Fruit fly (Drosophila melanogaster) whole organism, embryonic: Measurements from ENCODE around the gene CG10651.
A peak's percentile ranks its signal among the peaks of the same experiment; 100 is the strongest.

Experiments
- Atf-2 ChIP-seq: fragments of 200-800 bp; sonication (Bioruptor generic); optimal IDR thresholded peaks from 2 replicates; lab custom pipeline; 2016; ENCODE audit warnings: missing biosample characterization, missing genetic modification characterization
- Bgb ChIP-seq: fragments of 200-800 bp; sonication (Bioruptor generic); IDR thresholded peaks from 2 replicates; pipeline ENCODE4 v1.3.6; 2022; ENCODE audit warnings: missing biosample characterization, missing genetic modification characterization; ENCODE audit not compliant: partially characterized antibody
- CG11085 ChIP-seq: fragments of 200-800 bp; sonication (Bioruptor generic); IDR thresholded peaks from 2 replicates; pipeline ENCODE4 v1.3.6; 2022; ENCODE audit warnings: missing biosample characterization, missing genetic modification characterization
- CG11456 ChIP-seq: fragments of 200-800 bp; sonication (Bioruptor generic); IDR thresholded peaks from 3 replicates; pipeline ENCODE4 v1.3.6; 2022; ENCODE audit warnings: missing biosample characterization, missing genetic modification characterization
- CG13894 ChIP-seq: fragments of 200-800 bp; sonication (Bioruptor generic); optimal IDR thresholded peaks from 3 replicates; lab custom pipeline; 2018; ENCODE audit warnings: missing biosample characterization, mild to moderate bottlenecking, missing genetic modification characterization, moderate library complexity
- CG15601 ChIP-seq: fragments of 200-800 bp; sonication (Bioruptor generic); optimal IDR thresholded peaks from 3 replicates; lab custom pipeline; 2019; ENCODE audit warnings: missing biosample characterization, mild to moderate bottlenecking, missing genetic modification characterization, moderate library complexity
- CG17612 ChIP-seq: fragments of 200-800 bp; sonication (Bioruptor generic); IDR thresholded peaks from 2 replicates; pipeline ENCODE4 v1.3.6; 2022; ENCODE audit warnings: missing biosample characterization, missing genetic modification characterization
- CG2116 ChIP-seq: fragments of 200-800 bp; sonication (Bioruptor generic); optimal IDR thresholded peaks from 3 replicates; lab custom pipeline; 2018; ENCODE audit warnings: missing biosample characterization, mild to moderate bottlenecking, missing genetic modification characterization
- CG2202 ChIP-seq: fragments of 200-800 bp; sonication (Bioruptor generic); optimal IDR thresholded peaks from 2 replicates; lab custom pipeline; 2018; ENCODE audit warnings: missing biosample characterization, mild to moderate bottlenecking, missing genetic modification characterization
- CG30020 ChIP-seq: fragments of 200-800 bp; optimal IDR thresholded peaks from 2 replicates; lab custom pipeline; 2019; ENCODE audit warnings: missing biosample characterization, mild to moderate bottlenecking, missing genetic modification characterization, moderate library complexity
- CG33557 ChIP-seq: fragments of 200-800 bp; sonication (Bioruptor generic); optimal IDR thresholded peaks from 2 replicates; lab custom pipeline; 2019; ENCODE audit warnings: missing biosample characterization, mild to moderate bottlenecking, missing genetic modification characterization, moderate library complexity
- CG4282 ChIP-seq: fragments of 200-800 bp; sonication (Bioruptor generic); optimal IDR thresholded peaks from 2 replicates; lab custom pipeline; 2016; ENCODE audit warnings: missing biosample characterization, missing genetic modification characterization
- CG5245 ChIP-seq: fragments of 200-800 bp; sonication (Bioruptor generic); optimal IDR thresholded peaks from 3 replicates; lab custom pipeline; 2016; ENCODE audit warnings: missing biosample characterization, missing genetic modification characterization
- CG7928 ChIP-seq: fragments of 200-800 bp; sonication (Bioruptor generic); optimal IDR thresholded peaks from 2 replicates; lab custom pipeline; 2017; ENCODE audit warnings: missing biosample characterization, mild to moderate bottlenecking, missing genetic modification characterization
- CG7987 ChIP-seq: fragments of 200-800 bp; sonication (Bioruptor generic); optimal IDR thresholded peaks from 2 replicates; lab custom pipeline; 2018; ENCODE audit warnings: missing biosample characterization, mild to moderate bottlenecking, missing genetic modification characterization, moderate library complexity
- CG8281 ChIP-seq: fragments of 200-800 bp; sonication (Bioruptor generic); optimal IDR thresholded peaks from 2 replicates; lab custom pipeline; 2018; ENCODE audit warnings: missing biosample characterization, mild to moderate bottlenecking, missing genetic modification characterization, moderate library complexity
- CG8359 ChIP-seq: fragments of 200-800 bp; sonication (Bioruptor generic); optimal IDR thresholded peaks from 2 replicates; lab custom pipeline; 2017; ENCODE audit warnings: missing biosample characterization, mild to moderate bottlenecking, missing genetic modification characterization, borderline replicate concordance
- Chrac-16 ChIP-seq: fragments of 200-800 bp; sonication (Bioruptor generic); optimal IDR thresholded peaks from 3 replicates; lab custom pipeline; 2016; ENCODE audit warnings: missing biosample characterization, missing genetic modification characterization
- CoRest ChIP-seq: fragments of 200-800 bp; sonication (Bioruptor generic); optimal IDR thresholded peaks from 3 replicates; lab custom pipeline; 2018; ENCODE audit warnings: missing biosample characterization, mild to moderate bottlenecking, missing genetic modification characterization, moderate library complexity
- Dfd ChIP-seq, 2 experiments: fragments of >200 bp; optimal IDR thresholded peaks; 2 replicates each; lab custom pipeline; 2017; ENCODE audit warnings: missing biosample characterization in 2 of 2, missing genetic modification characterization in 2 of 2
- Dip3 ChIP-seq: fragments of 200-800 bp; sonication (Bioruptor generic); optimal IDR thresholded peaks from 3 replicates; lab custom pipeline; 2016; ENCODE audit warnings: missing biosample characterization, missing genetic modification characterization
- Ets65A ChIP-seq: fragments of 200-800 bp; sonication (Bioruptor generic); peaks from one replicate; lab custom pipeline; 2016; ENCODE audit warnings: missing biosample characterization, missing genetic modification characterization
- GATAe ChIP-seq: fragments of 200-800 bp; sonication (Bioruptor generic); conservative IDR thresholded peaks from 2 replicates; pipeline ENCODE4 v1.3.6; 2022; ENCODE audit warnings: missing biosample characterization, missing genetic modification characterization
- Gug ChIP-seq: fragments of 200-800 bp; sonication (Bioruptor generic); IDR thresholded peaks from 4 replicates; pipeline ENCODE4 v1.3.6; 2022; ENCODE audit warnings: missing biosample characterization, missing genetic modification characterization
- HLH4C ChIP-seq: fragments of 200-800 bp; sonication (Bioruptor generic); IDR thresholded peaks from 3 replicates; pipeline ENCODE4 v1.3.6; 2022; ENCODE audit warnings: missing biosample characterization, missing genetic modification characterization; ENCODE audit not compliant: partially characterized antibody
- MBD-R2 ChIP-seq: fragments of 200-800 bp; sonication (Bioruptor generic); IDR thresholded peaks from 2 replicates; pipeline ENCODE4 v1.3.6; 2022; ENCODE audit warnings: missing biosample characterization, missing genetic modification characterization
- NK7.1 ChIP-seq: fragments of 200-800 bp; sonication (Bioruptor generic); optimal IDR thresholded peaks from 3 replicates; lab custom pipeline; 2016; ENCODE audit warnings: missing biosample characterization, missing genetic modification characterization
- Vsx1 ChIP-seq: fragments of 200-800 bp; sonication (Bioruptor generic); optimal IDR thresholded peaks from 2 replicates; lab custom pipeline; 2017; ENCODE audit warnings: missing biosample characterization, mild to moderate bottlenecking, missing genetic modification characterization, missing genetic modification reagents
- abd-A ChIP-seq: fragments of 200-800 bp; sonication (Bioruptor generic); optimal IDR thresholded peaks from 3 replicates; lab custom pipeline; 2019; ENCODE audit warnings: missing biosample characterization, mild to moderate bottlenecking, missing genetic modification characterization, moderate library complexity
- al ChIP-seq: fragments of 200-800 bp; sonication (Bioruptor generic); IDR thresholded peaks from 2 replicates; pipeline ENCODE4 v1.3.6; 2022; ENCODE audit warnings: missing biosample characterization, missing genetic modification characterization
- cato ChIP-seq: fragments of 200-800 bp; sonication (Bioruptor generic); optimal IDR thresholded peaks from 2 replicates; lab custom pipeline; 2016; ENCODE audit warnings: missing biosample characterization, missing genetic modification characterization, borderline replicate concordance
- caup ChIP-seq: fragments of 200-800 bp; sonication (Bioruptor generic); optimal IDR thresholded peaks from 3 replicates; lab custom pipeline; 2017; ENCODE audit warnings: missing biosample characterization, mild to moderate bottlenecking, missing genetic modification characterization, moderate library complexity; ENCODE audit not compliant: severe bottlenecking
- disco-r ChIP-seq: fragments of 200-800 bp; sonication (Bioruptor generic); optimal IDR thresholded peaks from 2 replicates; lab custom pipeline; 2016; ENCODE audit warnings: missing biosample characterization, missing genetic modification characterization
- esg ChIP-seq: fragments of 200-800 bp; sonication (Bioruptor generic); conservative IDR thresholded peaks from 2 replicates; pipeline ENCODE4 v1.3.6; 2022; ENCODE audit warnings: missing biosample characterization, missing genetic modification characterization
- gce ChIP-seq: fragments of 200-800 bp; sonication (Bioruptor generic); IDR thresholded peaks from 3 replicates; pipeline ENCODE4 v1.3.6; 2022; ENCODE audit warnings: missing biosample characterization, missing genetic modification characterization
- h ChIP-seq: fragments of >200 bp; optimal IDR thresholded peaks from 2 replicates; lab custom pipeline; 2017
- hbn ChIP-seq: fragments of 200-800 bp; sonication (Bioruptor generic); IDR thresholded peaks from 2 replicates; pipeline ENCODE4 v1.3.6; 2022; ENCODE audit warnings: missing biosample characterization, missing genetic modification characterization; ENCODE audit not compliant: partially characterized antibody
- jigr1 ChIP-seq: fragments of 200-800 bp; sonication (Bioruptor generic); IDR thresholded peaks from 3 replicates; pipeline ENCODE4 v1.3.6; 2022; ENCODE audit warnings: missing biosample characterization, missing genetic modification characterization
- lab ChIP-seq: fragments of 200-800 bp; sonication (Bioruptor generic); optimal IDR thresholded peaks from 3 replicates; lab custom pipeline; 2017; ENCODE audit warnings: missing biosample characterization, missing genetic modification characterization, mild to moderate bottlenecking, moderate library complexity, missing genetic modification reagents
- mam ChIP-seq: fragments of 200-800 bp; sonication (Bioruptor generic); optimal IDR thresholded peaks from 3 replicates; lab custom pipeline; 2016; ENCODE audit warnings: missing biosample characterization, missing genetic modification characterization
- nerfin-2 ChIP-seq: fragments of 200-800 bp; sonication (Bioruptor generic); IDR thresholded peaks from 2 replicates; pipeline ENCODE4 v1.3.6; 2022; ENCODE audit warnings: missing biosample characterization, missing genetic modification characterization; ENCODE audit not compliant: partially characterized antibody
- onecut ChIP-seq: fragments of 200-800 bp; sonication (Bioruptor generic); IDR thresholded peaks from 2 replicates; pipeline ENCODE4 v1.3.6; 2022; ENCODE audit warnings: missing biosample characterization, missing genetic modification characterization
- phol ChIP-seq: fragments of 200-800 bp; sonication (Bioruptor generic); optimal IDR thresholded peaks from 3 replicates; lab custom pipeline; 2018; ENCODE audit warnings: missing biosample characterization, mild to moderate bottlenecking, missing genetic modification characterization, moderate library complexity
- pzg ChIP-seq: fragments of 200-800 bp; sonication (Bioruptor generic); optimal IDR thresholded peaks from 3 replicates; lab custom pipeline; 2018; ENCODE audit warnings: missing biosample characterization, mild to moderate bottlenecking, missing genetic modification characterization, moderate library complexity
- repo ChIP-seq: fragments of 200-800 bp; sonication (Bioruptor generic); optimal IDR thresholded peaks from 2 replicates; lab custom pipeline; 2016; ENCODE audit warnings: missing biosample characterization, missing genetic modification characterization
- sens-2 ChIP-seq: fragments of 200-800 bp; sonication (Bioruptor generic); IDR thresholded peaks from 2 replicates; pipeline ENCODE4 v1.3.6; 2022; ENCODE audit warnings: missing biosample characterization, missing genetic modification characterization
- sqz ChIP-seq: fragments of 200-800 bp; sonication (Bioruptor generic); optimal IDR thresholded peaks from 3 replicates; lab custom pipeline; 2018; ENCODE audit warnings: missing biosample characterization, mild to moderate bottlenecking, missing genetic modification characterization
- stwl ChIP-seq: fragments of 200-800 bp; sonication (Bioruptor generic); optimal IDR thresholded peaks from 3 replicates; lab custom pipeline; 2018; ENCODE audit warnings: missing biosample characterization, mild to moderate bottlenecking, missing genetic modification characterization, moderate library complexity
- tin ChIP-seq: fragments of 200-800 bp; sonication (Bioruptor generic); optimal IDR thresholded peaks from 3 replicates; lab custom pipeline; 2016; ENCODE audit warnings: missing biosample characterization, missing genetic modification characterization
- wek ChIP-seq: fragments of 200-800 bp; sonication (Bioruptor generic); optimal IDR thresholded peaks from 3 replicates; lab custom pipeline; 2018; ENCODE audit warnings: missing biosample characterization, mild to moderate bottlenecking, missing genetic modification characterization, moderate library complexity
- zfh1 ChIP-seq: fragments of 200-800 bp; sonication (Bioruptor generic); IDR thresholded peaks from 3 replicates; pipeline ENCODE4 v1.3.6; 2022; ENCODE audit warnings: missing biosample characterization, missing genetic modification characterization

CG10651 gene

dm6 chr2L:20148368-20148767 lies 13.6 kb upstream of the CG10651 start (continued):
- TF ChIP-seq cato (GFP tag; lab: Kevin White, UChicago) (no peak), repo (GFP tag; lab: Kevin White, UChicago) (no peak), NK7.1 (GFP tag; lab: Kevin White, UChicago) (no peak), Dfd (GFP tag; optimal IDR thresholded peaks at IDR 0.05; lab: Kevin White, UChicago) (no peak), HLH4C (peak; percentile 15; the same call in 1 of the 3 replicates), CG17612 (GFP tag; lab: Robert Waterston, UW) (0 out of 2 replicates have a peak, but pooled peaks have one; percentile 7), nerfin-2 (GFP tag; lab: Robert Waterston, UW) (no peak; the same call in 1 of the 2 replicates), CG15601 (tag; lab: Kevin White, UChicago) (no peak), mam (no peak), lab (GFP tag; lab: Kevin White, UChicago) (peak; percentile 27), CG30020 (tag; lab: Kevin White, UChicago) (no peak), Ets65A (GFP tag; lab: Kevin White, UChicago) (peak; percentile 81), CG33557 (GFP tag; lab: Kevin White, UChicago) (no peak), caup (no peak), h (lab: Kevin White, UChicago) (no peak), Bgb (GFP tag; lab: Robert Waterston, UW) (peak; percentile 69), CG13894 (tag; lab: Kevin White, UChicago) (peak; percentile 19), al (GFP tag; lab: Robert Waterston, UW) (0 out of 2 replicates have a peak, but pooled peaks have one; percentile 6), phol (tag; lab: Kevin White, UChicago) (no peak), disco-r (GFP tag; lab: Kevin White, UChicago) (no peak), CG11456 (GFP tag; lab: Robert Waterston, UW) (peak; percentile 40; the same call in 1 of the 3 replicates), sqz (GFP tag; lab: Kevin White, UChicago) (no peak), zfh1 (GFP tag; lab: Robert Waterston, UW) (no peak), GATAe (GFP tag; lab: Robert Waterston, UW) (no peak), abd-A (tag; lab: Kevin White, UChicago) (no peak), Gug (GFP tag; lab: Robert Waterston, UW) (peak; percentile 69), CG8359 (GFP tag; lab: Kevin White, UChicago) (no peak), CoRest (tag; lab: Kevin White, UChicago) (peak; percentile 19), esg (GFP tag; lab: Robert Waterston, UW) (no peak), CG2202 (tag; lab: Kevin White, UChicago) (no peak), jigr1 (GFP tag; lab: Robert Waterston, UW) (no peak), Vsx1 (no peak), stwl (tag; lab: Kevin White, UChicago) (peak; percentile 93), Atf-2 (GFP tag; lab: Kevin White, UChicago) (no peak), MBD-R2 (peak; percentile 47), gce (GFP tag; lab: Robert Waterston, UW) (no peak), wek (GFP tag; lab: Kevin White, UChicago) (no peak), CG7987 (GFP tag; lab: Kevin White, UChicago) (no peak), CG4282 (no peak), CG7928 (GFP tag; lab: Kevin White, UChicago) (no peak), Chrac-16 (GFP tag; lab: Kevin White, UChicago) (no peak), CG8281 (no peak), onecut (GFP tag; lab: Robert Waterston, UW) (peak; percentile 21; the same call in 1 of the 2 replicates), CG11085 (GFP tag; lab: Robert Waterston, UW) (no peak), hbn (GFP tag; lab: Robert Waterston, UW) (no peak), tin (GFP tag; lab: Kevin White, UChicago) (no peak), CG5245 (GFP tag; lab: Kevin White, UChicago) (no peak), sens-2 (peak; percentile 29; the same call in 1 of the 2 replicates), CG2116 (GFP tag; lab: Kevin White, UChicago) (peak; percentile 17), pzg (GFP tag; lab: Kevin White, UChicago) (peak; percentile 82), Dip3 (GFP tag; lab: Kevin White, UChicago) (no peak)
